Worm (Caenorhabditis elegans): ENCODE measurements around the gene dhcr-24.

The dhcr-24 gene

ce11 chrX:2590777-2591176 lies 26.8 kb upstream of the dhcr-24 start (continued):
- no peak for TF ChIP-seq Y116A8C.19 (tag; optimal IDR thresholded peaks at IDR 0.05; ENCODE audit: borderline replicate concordance)

DNA sequence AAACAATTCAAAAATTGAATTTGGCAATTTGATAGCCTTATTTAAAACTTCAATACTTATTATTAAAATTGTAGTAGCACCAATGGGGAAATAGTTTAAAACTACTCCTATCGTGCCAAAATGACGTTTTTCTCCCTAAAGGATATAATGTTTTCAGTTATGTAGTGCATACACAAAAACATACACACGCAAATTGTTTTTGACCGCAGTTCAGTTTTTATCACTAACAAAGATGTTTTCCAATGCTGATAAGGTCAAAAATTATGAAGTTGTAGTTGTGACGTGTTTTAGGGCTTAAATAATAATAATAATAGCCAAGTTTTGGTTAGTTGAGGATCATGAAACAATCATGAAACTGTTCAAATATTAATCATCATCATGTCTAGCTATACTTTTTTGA lies 26.1 kb upstream of the dhcr-24 start:
- TF ChIP-seq nhr-90 (tag; optimal IDR thresholded peaks at IDR 0.05; ENCODE audit: poor library complexity) (no peak), nhr-77 (tag; optimal IDR thresholded peaks at IDR 0.05) (no peak), aly-2 (tag; optimal IDR thresholded peaks at IDR 0.05) (no peak), dpl-1 (GFP tag; optimal IDR thresholded peaks at IDR 0.05) (no peak), tbx-2 (tag; optimal IDR thresholded peaks at IDR 0.05) (no peak), pqm-1 (tag; optimal IDR thresholded peaks at IDR 0.05) (no peak), ceh-88 (GFP tag; IDR thresholded peaks at IDR 0.05) (no peak)

DNA sequence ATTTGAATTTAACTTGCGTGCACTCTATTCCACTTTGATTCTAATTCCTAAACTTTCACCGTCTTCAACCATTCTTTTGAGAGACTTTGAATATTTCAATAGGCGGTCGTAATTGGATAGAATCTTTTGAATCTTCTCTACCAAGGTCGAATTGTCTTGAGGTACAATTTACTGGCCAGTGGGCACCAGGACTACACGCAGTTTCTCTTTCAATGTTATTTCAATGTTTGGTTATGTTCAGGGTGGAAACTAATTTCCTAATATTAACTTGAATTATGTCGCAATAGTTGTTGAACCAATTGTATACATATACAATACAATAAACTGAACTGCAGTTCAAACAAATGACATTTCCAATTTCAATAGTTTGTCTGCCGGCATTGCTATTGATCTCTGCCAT lies 24.1 kb upstream of the dhcr-24 start:
- no peak for TF ChIP-seq lin-15B (tag; optimal IDR thresholded peaks at IDR 0.05)
- peak; percentile 9 for TF ChIP-seq skn-1 (tag; optimal IDR thresholded peaks at IDR 0.05)
- no peak for TF ChIP-seq ces-1 (GFP tag; optimal IDR thresholded peaks at IDR 0.05)
- peak; percentile 90 for TF ChIP-seq nhr-85 (tag)
- TF ChIP-seq irx-1 (tag; optimal IDR thresholded peaks at IDR 0.05), result no peak
- no peak for TF ChIP-seq rnt-1 (tag; optimal IDR thresholded peaks at IDR 0.05)
- peak; percentile 61 for TF ChIP-seq lin-14 (GFP tag; optimal IDR thresholded peaks at IDR 0.05)
- no peak for TF ChIP-seq jun-1 (tag; optimal IDR thresholded peaks at IDR 0.05)
- TF ChIP-seq ets-5 (GFP tag; IDR thresholded peaks at IDR 0.05), result no peak
- TF ChIP-seq aly-2 (tag; optimal IDR thresholded peaks at IDR 0.05), result no peak
- TF ChIP-seq swsn-7 (tag; optimal IDR thresholded peaks at IDR 0.05), result no peak
- TF ChIP-seq nhr-47 (tag; optimal IDR thresholded peaks at IDR 0.05), result peak; percentile 7
- peak; percentile 33 for TF ChIP-seq nhr-71 (tag; optimal IDR thresholded peaks at IDR 0.05)
- peak; percentile 41 for TF ChIP-seq snu-23 (GFP tag; optimal IDR thresholded peaks at IDR 0.05)
- no peak for TF ChIP-seq nhr-19 (GFP tag; conservative IDR thresholded peaks at IDR 0.05)
- TF ChIP-seq blmp-1 (tag; optimal IDR thresholded peaks at IDR 0.05), result peak; percentile 87
- TF ChIP-seq nhr-90 (tag; optimal IDR thresholded peaks at IDR 0.05; ENCODE audit: poor library complexity), result peak; percentile 12
- TF ChIP-seq elt-2 (tag; optimal IDR thresholded peaks at IDR 0.05), result no peak
- TF ChIP-seq unc-30 (tag; optimal IDR thresholded peaks at IDR 0.05), result no peak
- no peak for TF ChIP-seq fos-1 (tag; optimal IDR thresholded peaks at IDR 0.05)
- TF ChIP-seq mab-9 (GFP tag; IDR thresholded peaks at IDR 0.05), result no peak
- TF ChIP-seq ama-1 (optimal IDR thresholded peaks at IDR 0.05), result no peak
- TF ChIP-seq fkh-8 (tag; optimal IDR thresholded peaks at IDR 0.05), result no peak
- peak in 1 of 2 experiments; percentile 22 for TF ChIP-seq lsy-2 (tag; optimal IDR thresholded peaks at IDR 0.05)
- TF ChIP-seq nhr-12 (tag; optimal IDR thresholded peaks at IDR 0.05), result no peak
- TF ChIP-seq nhr-20 (tag; optimal IDR thresholded peaks at IDR 0.05), result peak; percentile 38
- no peak for TF ChIP-seq F16B12.6 (tag; optimal IDR thresholded peaks at IDR 0.05)
- no peak for TF ChIP-seq ceh-82 (tag; optimal IDR thresholded peaks at IDR 0.05)
- no peak for TF ChIP-seq sox-4 (tag; optimal IDR thresholded peaks at IDR 0.05)
- no peak for TF ChIP-seq lir-3 (tag; optimal IDR thresholded peaks at IDR 0.05; ENCODE audit: poor library complexity)
- no peak for TF ChIP-seq nhr-84 (tag; optimal IDR thresholded peaks at IDR 0.05)
- no peak for TF ChIP-seq snpc-4 (tag; optimal IDR thresholded peaks at IDR 0.05)

- no peak for TF ChIP-seq ceh-8 (GFP tag; optimal IDR thresholded peaks at IDR 0.05)
- no peak for TF ChIP-seq nhr-85 (tag)
- TF ChIP-seq dsc-1 (tag; optimal IDR thresholded peaks at IDR 0.05), result no peak
- TF ChIP-seq fkh-10 (GFP tag; optimal IDR thresholded peaks at IDR 0.05), result no peak
- no peak for TF ChIP-seq C04F5.9 (tag; optimal IDR thresholded peaks at IDR 0.05)
- TF ChIP-seq nhr-28 (tag; optimal IDR thresholded peaks at IDR 0.05), result no peak
- TF ChIP-seq elt-2 (tag; optimal IDR thresholded peaks at IDR 0.05), result no peak
- TF ChIP-seq xbp-1 (tag; optimal IDR thresholded peaks at IDR 0.05), result no peak
Measured at ce11 chrX:2585655-2586054, 21.7 kb upstream of the dhcr-24 start, which contains the start of gene H01M10.2. Gene H01M10.2, minus strand, starts transcription at chrX:2585755.

All from whole organism, L1 larva.